Worm (Caenorhabditis elegans): Measurements from ENCODE around the gene srw-1.

DNA sequence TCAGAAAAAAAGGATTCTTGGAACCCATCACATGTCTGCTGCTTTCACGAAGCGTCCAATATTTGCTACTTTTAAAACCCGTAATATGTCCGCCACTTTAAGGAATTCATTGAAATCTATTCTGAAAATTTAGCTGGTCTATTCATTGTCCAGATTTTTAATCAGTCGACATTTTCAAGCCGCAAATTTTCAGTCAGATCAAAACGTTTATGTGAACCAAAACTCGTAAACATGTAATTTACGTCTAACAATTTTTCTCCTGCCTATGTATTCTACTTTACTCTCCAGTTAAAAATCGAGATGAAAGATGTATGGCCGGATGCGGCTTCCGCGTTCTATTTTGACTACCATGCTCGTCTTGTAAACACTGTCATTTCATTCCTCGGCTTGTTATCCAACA, at the start of gene srw-1:
- TF ChIP-seq lin-15B (tag; optimal IDR thresholded peaks at IDR 0.05): no peak
- TF ChIP-seq nhr-237 (tag; optimal IDR thresholded peaks at IDR 0.05): no peak
- no peak for TF ChIP-seq nhr-76 (tag; optimal IDR thresholded peaks at IDR 0.05)
- TF ChIP-seq ceh-16 (tag; optimal IDR thresholded peaks at IDR 0.05): no peak
- no peak for TF ChIP-seq pqm-1 (tag; optimal IDR thresholded peaks at IDR 0.05)
- TF ChIP-seq ceh-82 (tag; optimal IDR thresholded peaks at IDR 0.05): no peak
- no peak for TF ChIP-seq nhr-12 (tag; optimal IDR thresholded peaks at IDR 0.05)
- no peak for TF ChIP-seq nfya-1 (tag; optimal IDR thresholded peaks at IDR 0.05; ENCODE audit: insufficient read depth)
- no peak for TF ChIP-seq hmg-11 (tag; optimal IDR thresholded peaks at IDR 0.05)

Data from whole organism, L3 larva.